Worm (Caenorhabditis elegans): ENCODE data around the gene skr-6.

ce11 chrV:18224353-18224752 lies 45.4 kb downstream of the skr-6 start, which contains the start of gene F16H6.10:
- TF ChIP-seq him-1 (tag; optimal IDR thresholded peaks at IDR 0.05) (no peak), dao-5 (tag; optimal IDR thresholded peaks at IDR 0.05) (no peak), W03F9.2 (tag; optimal IDR thresholded peaks at IDR 0.05) (no peak)
